Worm (Caenorhabditis elegans) whole organism, mixed stage, embryonic: Measurements from ENCODE around the gene F20D6.8.

Source experiments
- M03D4.4 ChIP-seq: sonication (generic microtip); optimal IDR thresholded peaks from 2 replicates; lab custom pipeline; 2017; ENCODE audit warnings: mild to moderate bottlenecking, missing genetic modification characterization, missing compliant biosample characterization
- bed-3 ChIP-seq: fragments of 200-800 bp; sonication (Bioruptor generic); optimal IDR thresholded peaks from 3 replicates; lab custom pipeline; 2018; ENCODE audit warnings: mild to moderate bottlenecking, missing genetic modification characterization, moderate library complexity, missing compliant biosample characterization
- blmp-1 ChIP-seq: fragments of 150-350 bp; optimal IDR thresholded peaks from 2 replicates; lab custom pipeline; 2014; ENCODE audit warnings: missing biosample characterization, missing genetic modification characterization
- ceh-39 ChIP-seq: fragments of 150-350 bp; optimal IDR thresholded peaks from 2 replicates; lab custom pipeline; 2014; ENCODE audit warnings: missing biosample characterization, missing genetic modification characterization
- ceh-43 ChIP-seq: fragments of 200-800 bp; sonication (Bioruptor generic); optimal IDR thresholded peaks from 2 replicates; lab custom pipeline; 2018; ENCODE audit warnings: mild to moderate bottlenecking, missing genetic modification characterization, moderate library complexity, missing compliant biosample characterization
- ceh-83 ChIP-seq: fragments of 200-800 bp; sonication (Bioruptor generic); optimal IDR thresholded peaks from 2 replicates; lab custom pipeline; 2018; ENCODE audit warnings: mild to moderate bottlenecking, missing genetic modification characterization, missing compliant biosample characterization
- ces-1 ChIP-seq: fragments of 150-350 bp; optimal IDR thresholded peaks from 2 replicates; lab custom pipeline; 2014; ENCODE audit warnings: missing biosample characterization, missing genetic modification reagents, missing genetic modification characterization
- cnd-1 ChIP-seq: fragments of 200-800 bp; sonication (Bioruptor generic); optimal IDR thresholded peaks from 2 replicates; lab custom pipeline; 2018; ENCODE audit warnings: mild to moderate bottlenecking, missing genetic modification characterization, missing compliant biosample characterization
- drap-1 ChIP-seq: fragments of 200-800 bp; sonication (Bioruptor generic); optimal IDR thresholded peaks from 3 replicates; lab custom pipeline; 2018; ENCODE audit warnings: mild to moderate bottlenecking, missing genetic modification characterization, missing compliant biosample characterization
- elt-1 ChIP-seq: sonication (generic microtip); optimal IDR thresholded peaks from 2 replicates; lab custom pipeline; 2017; ENCODE audit warnings: missing genetic modification characterization, mild to moderate bottlenecking, missing compliant biosample characterization, antibody characterized with exemption, moderate library complexity, borderline replicate concordance; ENCODE audit not compliant: insufficient read depth
- elt-3 ChIP-seq: fragments of 150-350 bp; optimal IDR thresholded peaks from 2 replicates; lab custom pipeline; 2014; ENCODE audit warnings: missing biosample characterization, missing genetic modification characterization
- flh-1 ChIP-seq: fragments of 200-800 bp; sonication (Bioruptor generic); optimal IDR thresholded peaks from 2 replicates; lab custom pipeline; 2018; ENCODE audit warnings: mild to moderate bottlenecking, missing genetic modification characterization, moderate library complexity, missing compliant biosample characterization
- lin-13 ChIP-seq: fragments of 150-350 bp; optimal IDR thresholded peaks from 2 replicates; lab custom pipeline; 2014; ENCODE audit warnings: missing biosample characterization, missing genetic modification characterization
- lin-32 ChIP-seq: fragments of 200-800 bp; sonication (Bioruptor generic); optimal IDR thresholded peaks from 2 replicates; lab custom pipeline; 2018; ENCODE audit warnings: mild to moderate bottlenecking, missing genetic modification characterization, missing compliant biosample characterization
- lsy-2 ChIP-seq: fragments of 150-350 bp; optimal IDR thresholded peaks from 2 replicates; lab custom pipeline; 2014; ENCODE audit warnings: missing biosample characterization, missing genetic modification characterization
- mab-5 ChIP-seq: fragments of 150-350 bp; optimal IDR thresholded peaks from 2 replicates; lab custom pipeline; 2014; ENCODE audit warnings: missing biosample characterization, missing genetic modification characterization
- mep-1 ChIP-seq: fragments of 150-350 bp; optimal IDR thresholded peaks from 2 replicates; lab custom pipeline; 2017; ENCODE audit warnings: missing biosample characterization, missing genetic modification reagents, missing genetic modification characterization, inconsistent platforms
- mls-2 ChIP-seq: sonication (generic microtip); optimal IDR thresholded peaks from 2 replicates; lab custom pipeline; 2016; ENCODE audit warnings: mild to moderate bottlenecking, missing genetic modification characterization, moderate library complexity, missing compliant biosample characterization
- nhr-2 ChIP-seq: fragments of 150-350 bp; optimal IDR thresholded peaks from 2 replicates; lab custom pipeline; 2014; ENCODE audit warnings: missing biosample characterization, missing genetic modification characterization
- nhr-237 ChIP-seq: fragments of 150-350 bp; optimal IDR thresholded peaks from 2 replicates; lab custom pipeline; 2014; ENCODE audit warnings: missing biosample characterization, missing genetic modification characterization
- nhr-28 ChIP-seq: fragments of 150-350 bp; optimal IDR thresholded peaks from 2 replicates; lab custom pipeline; 2014; ENCODE audit warnings: missing biosample characterization, missing genetic modification characterization
- nhr-76 ChIP-seq: sonication (generic microtip); optimal IDR thresholded peaks from 2 replicates; lab custom pipeline; 2017; ENCODE audit warnings: missing biosample characterization, missing genetic modification characterization
- pha-4 ChIP-seq: fragments of 150-350 bp; optimal IDR thresholded peaks from 2 replicates; lab custom pipeline; 2018; ENCODE audit warnings: missing biosample characterization, missing genetic modification reagents, missing genetic modification characterization
- sem-2 ChIP-seq: fragments of 200-800 bp; sonication (Bioruptor generic); optimal IDR thresholded peaks from 2 replicates; lab custom pipeline; 2018; ENCODE audit warnings: mild to moderate bottlenecking, missing genetic modification characterization, missing compliant biosample characterization
- snpc-4 ChIP-seq: fragments of 150-350 bp; optimal IDR thresholded peaks from 2 replicates; lab custom pipeline; 2014; ENCODE audit warnings: missing biosample characterization, missing genetic modification characterization
- sptf-1 ChIP-seq: sonication (generic microtip); optimal IDR thresholded peaks from 2 replicates; lab custom pipeline; 2017; ENCODE audit warnings: mild to moderate bottlenecking, missing genetic modification characterization, moderate library complexity, missing compliant biosample characterization
- unc-120 ChIP-seq: sonication (generic microtip); optimal IDR thresholded peaks from 2 replicates; lab custom pipeline; 2017; ENCODE audit warnings: missing genetic modification characterization, missing compliant biosample characterization; ENCODE audit not compliant: poor library complexity, severe bottlenecking
- unc-62 ChIP-seq: fragments of 150-350 bp; optimal IDR thresholded peaks from 2 replicates; lab custom pipeline; 2014; ENCODE audit warnings: missing biosample characterization, missing genetic modification reagents, missing genetic modification characterization
- zip-8 ChIP-seq: fragments of 150-350 bp; optimal IDR thresholded peaks from 2 replicates; lab custom pipeline; 2014; ENCODE audit warnings: missing biosample characterization, missing genetic modification characterization

F20D6.8 gene

ce11 chrV:8130149-8130661 lies 37.9 kb downstream of the F20D6.8 start, which contains the start of gene snap-1:
Gene snap-1 (plus strand): TSS chrV:8130611.
- TF ChIP-seq mep-1 (tag; lab: Kevin White, UChicago) (peak; percentile 58), ces-1 (GFP tag; lab: Kevin White, UChicago) (peak; percentile 52), nhr-28 (tag; lab: Kevin White, UChicago) (no peak), pha-4 (peak; percentile 21)

DNA sequence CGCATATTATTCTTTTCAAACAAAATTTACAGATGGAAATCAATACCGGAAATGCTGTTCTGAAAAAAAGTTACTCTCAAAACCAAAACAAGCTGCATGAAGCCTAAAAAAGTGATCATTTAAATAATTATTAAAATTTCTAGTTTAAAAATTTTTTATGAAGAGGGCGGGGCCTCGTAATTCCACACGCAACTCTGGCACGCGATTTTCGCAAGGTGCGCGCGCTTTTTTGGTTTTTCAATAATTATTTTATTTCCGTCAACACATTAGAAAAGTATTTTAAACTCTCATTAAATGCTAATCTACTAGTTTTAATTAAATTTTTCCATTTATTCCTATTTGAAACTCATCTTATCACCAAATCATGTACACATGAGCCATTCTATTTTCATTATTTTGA lies 38.4 kb downstream of the F20D6.8 start:
- TF ChIP-seq blmp-1 (tag; lab: Kevin White, UChicago) (no peak), lsy-2 (tag; lab: Kevin White, UChicago) (no peak), zip-8 (tag; lab: Kevin White, UChicago) (no peak), ceh-43 (GFP tag; lab: Kevin White, UChicago) (peak; percentile 47), flh-1 (GFP tag; lab: Kevin White, UChicago) (no peak)

DNA sequence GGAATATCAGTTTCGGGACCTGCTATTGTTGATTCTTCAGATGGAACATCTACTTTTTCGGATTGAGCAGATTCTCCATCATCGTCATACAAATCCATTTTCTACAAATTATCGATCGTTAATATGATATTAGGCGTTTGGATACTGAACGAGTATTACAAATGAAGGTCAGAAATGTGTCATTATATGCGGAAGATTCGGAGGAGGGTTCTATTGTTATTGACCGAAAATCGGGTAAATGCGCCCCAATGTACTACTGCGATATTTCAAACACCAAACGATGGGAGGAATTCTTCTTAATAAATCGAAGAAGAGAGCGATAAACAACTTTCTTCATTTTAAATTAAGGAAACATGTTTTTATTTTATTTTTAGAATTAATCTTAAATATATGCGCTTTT lies 38.8 kb downstream of the F20D6.8 start, which contains the start of gene spr-1:
Gene spr-1 (minus strand): TSS at position 101 of the 400 bp plus-strand sequence.
- no peak for TF ChIP-seq drap-1 (GFP tag; lab: Kevin White, UChicago)
- TF ChIP-seq flh-1 (GFP tag; lab: Kevin White, UChicago), result no peak
- no peak for TF ChIP-seq mls-2 (tag; lab: Kevin White, UChicago)
- no peak for TF ChIP-seq elt-1 (tag; lab: Kevin White, UChicago)

DNA sequence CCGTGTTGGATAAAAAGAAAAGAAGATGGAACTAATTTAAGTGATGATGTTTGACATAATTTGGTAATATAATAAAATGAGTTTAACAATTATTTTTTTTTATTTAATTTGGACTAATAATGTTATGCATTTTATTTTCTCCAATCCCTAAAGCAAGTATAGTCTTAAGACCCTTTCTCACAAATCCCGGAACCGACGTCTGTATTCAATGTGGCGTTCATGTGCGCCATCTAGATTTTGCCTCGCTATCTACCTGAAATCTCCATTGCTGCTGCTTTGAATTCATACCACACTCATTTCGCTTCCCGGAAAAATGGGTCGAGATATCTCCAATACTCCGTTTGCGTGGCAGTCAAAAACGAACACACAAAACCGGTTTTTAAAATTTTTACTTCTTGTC lies 44.7 kb downstream of the F20D6.8 start, which contains the start of gene D1014.5:
Gene D1014.5 (plus strand): TSS at position 301 of the 400 bp plus-strand sequence.
- TF ChIP-seq nhr-76 (no peak), nhr-237 (no peak), bed-3 (GFP tag; lab: Kevin White, UChicago) (no peak)

DNA sequence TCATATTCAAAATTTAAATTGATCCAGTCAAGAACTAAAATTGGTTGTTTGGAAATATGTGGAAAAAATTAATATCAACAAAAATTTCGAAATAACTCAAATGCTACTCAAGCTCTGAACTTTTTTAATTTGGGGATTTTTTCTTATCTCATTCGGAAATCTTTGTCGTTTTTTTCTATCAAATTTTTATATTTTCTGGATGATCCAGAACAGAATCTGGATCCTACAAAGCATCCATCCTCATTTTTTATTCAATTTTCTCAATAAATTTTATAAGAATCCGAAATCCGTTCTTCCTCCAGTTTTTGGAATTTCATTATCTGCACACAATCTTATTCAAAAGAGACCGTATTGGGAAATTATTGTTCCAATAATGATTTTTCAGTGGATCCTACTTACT lies 47.2 kb downstream of the F20D6.8 start, which contains the start of gene D1014.6:
Gene D1014.6 (plus strand): TSS at position 301 of the 400 bp plus-strand sequence.
- TF ChIP-seq bed-3 (GFP tag; lab: Kevin White, UChicago) (no peak), ceh-39 (tag; lab: Kevin White, UChicago) (no peak), nhr-28 (tag; lab: Kevin White, UChicago) (no peak), elt-3 (tag; lab: Kevin White, UChicago) (no peak), drap-1 (GFP tag; lab: Kevin White, UChicago) (no peak), ceh-83 (GFP tag; lab: Kevin White, UChicago) (no peak), lin-13 (no peak), lin-32 (no peak), ces-1 (GFP tag; lab: Kevin White, UChicago) (no peak), zip-8 (tag; lab: Kevin White, UChicago) (no peak), nhr-76 (no peak), sem-2 (GFP tag; lab: Kevin White, UChicago) (no peak), mab-5 (tag; lab: Kevin White, UChicago) (no peak), pha-4 (no peak), sptf-1 (tag; lab: Kevin White, UChicago) (no peak), ceh-43 (GFP tag; lab: Kevin White, UChicago) (no peak), nhr-2 (tag; lab: Kevin White, UChicago) (no peak)

DNA sequence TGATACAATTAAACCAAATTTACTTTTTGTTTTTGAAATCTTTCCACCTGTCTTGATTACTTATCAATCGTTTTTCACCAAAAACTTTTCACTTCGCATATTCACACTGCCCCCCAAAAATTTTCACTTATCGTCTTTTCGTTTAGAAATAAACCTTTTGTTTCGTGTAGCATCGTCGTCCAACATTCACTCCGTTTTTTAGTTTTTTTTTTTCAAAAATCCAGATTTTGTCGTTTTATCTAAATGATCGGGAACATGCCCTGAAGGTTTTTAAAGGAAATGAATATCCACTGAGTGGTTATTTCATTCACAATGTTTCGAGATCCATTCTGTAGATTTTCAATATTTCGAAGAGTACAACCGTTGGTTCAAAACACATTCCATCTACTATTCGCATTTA lies 50.1 kb downstream of the F20D6.8 start, which contains the start of gene D1014.7:
Gene D1014.7 (plus strand): TSS at position 301 of the 400 bp plus-strand sequence.
- TF ChIP-seq M03D4.4 (tag; lab: Kevin White, UChicago) (no peak), lsy-2 (tag; lab: Kevin White, UChicago) (no peak), ces-1 (GFP tag; lab: Kevin White, UChicago) (no peak), sem-2 (GFP tag; lab: Kevin White, UChicago) (no peak), ceh-43 (GFP tag; lab: Kevin White, UChicago) (no peak), snpc-4 (tag; lab: Kevin White, UChicago) (no peak), lin-32 (no peak), pha-4 (no peak), zip-8 (tag; lab: Kevin White, UChicago) (no peak), unc-62 (GFP tag; lab: Kevin White, UChicago) (no peak), unc-120 (tag; lab: Kevin White, UChicago) (no peak), nhr-28 (tag; lab: Kevin White, UChicago) (no peak), cnd-1 (tag; lab: Kevin White, UChicago) (no peak)
